Fruit fly (Drosophila melanogaster) whole organism, embryonic: ENCODE measurements around the gene Cdc5.

ENCODE experiments used
- Atf-2 ChIP-seq: fragments of 200-800 bp; sonication (Bioruptor generic); optimal IDR thresholded peaks from 2 replicates; lab custom pipeline; 2016; ENCODE audit warnings: missing biosample characterization, missing genetic modification characterization
- Awh ChIP-seq: fragments of 200-800 bp; sonication (Bioruptor generic); IDR thresholded peaks from 2 replicates; pipeline ENCODE4, ENCODE4 v1.3.6; 2022; ENCODE audit warnings: missing biosample characterization, missing genetic modification characterization
- Bdp1 ChIP-seq: fragments of 200-800 bp; sonication (Bioruptor generic); optimal IDR thresholded peaks from 3 replicates; lab custom pipeline; 2016; ENCODE audit warnings: missing biosample characterization, missing genetic modification characterization
- CG10267 ChIP-seq: fragments of 200-800 bp; sonication (Bioruptor generic); optimal IDR thresholded peaks from 2 replicates; lab custom pipeline; 2018; ENCODE audit warnings: missing biosample characterization, mild to moderate bottlenecking, missing genetic modification characterization, moderate library complexity
- CG10654 ChIP-seq: fragments of 200-800 bp; sonication (Bioruptor generic); optimal IDR thresholded peaks from 2 replicates; lab custom pipeline; 2016; ENCODE audit warnings: missing biosample characterization, missing genetic modification characterization
- CG11093 ChIP-seq: fragments of 200-800 bp; sonication (Bioruptor generic); IDR thresholded peaks from 3 replicates; pipeline ENCODE4 v1.3.6; 2022; ENCODE audit warnings: missing biosample characterization, missing genetic modification characterization
- CG11504 ChIP-seq: fragments of 200-800 bp; sonication (Bioruptor generic); optimal IDR thresholded peaks from 3 replicates; lab custom pipeline; 2019; ENCODE audit warnings: missing biosample characterization, mild to moderate bottlenecking, missing genetic modification characterization, moderate library complexity
- CG12104 ChIP-seq: fragments of 200-800 bp; sonication (Bioruptor generic); optimal IDR thresholded peaks from 3 replicates; lab custom pipeline; 2016; ENCODE audit warnings: missing biosample characterization, missing genetic modification characterization
- CG1529 ChIP-seq: fragments of 200-800 bp; sonication (Bioruptor generic); optimal IDR thresholded peaks from 3 replicates; lab custom pipeline; 2018; ENCODE audit warnings: missing biosample characterization, missing genetic modification characterization
- CG1603 ChIP-seq: fragments of 200-800 bp; sonication (Bioruptor generic); optimal IDR thresholded peaks from 2 replicates; lab custom pipeline; 2019; ENCODE audit warnings: missing biosample characterization, mild to moderate bottlenecking, missing genetic modification characterization, moderate library complexity
- CG17829 ChIP-seq: fragments of 200-800 bp; optimal IDR thresholded peaks from 2 replicates; lab custom pipeline; 2019; ENCODE audit warnings: missing biosample characterization, mild to moderate bottlenecking, missing genetic modification characterization, moderate library complexity
- CG18599 ChIP-seq: fragments of 200-800 bp; sonication (Bioruptor generic); optimal IDR thresholded peaks from 3 replicates; lab custom pipeline; 2017; ENCODE audit warnings: missing biosample characterization, missing genetic modification characterization, mild to moderate bottlenecking, moderate library complexity, missing genetic modification reagents
- CG33213 ChIP-seq: fragments of 200-800 bp; sonication (Bioruptor generic); optimal IDR thresholded peaks from 3 replicates; lab custom pipeline; 2016; ENCODE audit warnings: missing biosample characterization, missing genetic modification characterization
- CG34224 ChIP-seq: fragments of 200-800 bp; sonication (Bioruptor generic); IDR thresholded peaks from 3 replicates; pipeline ENCODE4 v1.3.6; 2022; ENCODE audit warnings: missing biosample characterization, missing genetic modification characterization; ENCODE audit not compliant: partially characterized antibody
- CG3838 ChIP-seq: fragments of 200-800 bp; sonication (Bioruptor generic); optimal IDR thresholded peaks from 3 replicates; lab custom pipeline; 2016; ENCODE audit warnings: missing biosample characterization, missing genetic modification characterization
- CG4328 ChIP-seq: fragments of 200-800 bp; sonication (Bioruptor generic); optimal IDR thresholded peaks from 3 replicates; lab custom pipeline; 2017; ENCODE audit warnings: missing biosample characterization, missing genetic modification reagents, missing genetic modification characterization
- CG4617 ChIP-seq: fragments of 200-800 bp; sonication (Bioruptor generic); optimal IDR thresholded peaks from 3 replicates; lab custom pipeline; 2016; ENCODE audit warnings: missing biosample characterization, missing genetic modification characterization, borderline replicate concordance
- CG4707 ChIP-seq: fragments of 200-800 bp; sonication (Bioruptor generic); optimal IDR thresholded peaks from 2 replicates; lab custom pipeline; 2018; ENCODE audit warnings: missing biosample characterization, mild to moderate bottlenecking, missing genetic modification characterization, moderate library complexity
- CG5180 ChIP-seq: fragments of 200-800 bp; sonication (Bioruptor generic); optimal IDR thresholded peaks from 3 replicates; lab custom pipeline; 2017; ENCODE audit warnings: missing biosample characterization, missing genetic modification characterization, mild to moderate bottlenecking, moderate library complexity, missing genetic modification reagents
- CG7372 ChIP-seq: fragments of 200-800 bp; sonication (Bioruptor generic); IDR thresholded peaks from 2 replicates; pipeline ENCODE4 v1.3.6; 2022; ENCODE audit warnings: missing biosample characterization, missing genetic modification characterization
- CG8281 ChIP-seq: fragments of 200-800 bp; sonication (Bioruptor generic); optimal IDR thresholded peaks from 2 replicates; lab custom pipeline; 2018; ENCODE audit warnings: missing biosample characterization, mild to moderate bottlenecking, missing genetic modification characterization, moderate library complexity
- CG9437 ChIP-seq: fragments of 200-800 bp; sonication (Bioruptor generic); optimal IDR thresholded peaks from 2 replicates; lab custom pipeline; 2018; ENCODE audit warnings: missing biosample characterization, mild to moderate bottlenecking, missing genetic modification characterization
- Camta ChIP-seq: fragments of 200-800 bp; sonication (Bioruptor generic); optimal IDR thresholded peaks from 2 replicates; lab custom pipeline; 2016; ENCODE audit warnings: missing biosample characterization, missing genetic modification characterization
- Elba2 ChIP-seq: fragments of 200-800 bp; sonication (Bioruptor generic); optimal IDR thresholded peaks from 3 replicates; lab custom pipeline; 2016; ENCODE audit warnings: missing biosample characterization, missing genetic modification characterization
- Fer1 ChIP-seq: fragments of 200-800 bp; sonication (Bioruptor generic); optimal IDR thresholded peaks from 2 replicates; lab custom pipeline; 2017; ENCODE audit warnings: missing biosample characterization, mild to moderate bottlenecking, missing genetic modification characterization
- HHEX ChIP-seq: fragments of 200-800 bp; sonication (Bioruptor generic); optimal IDR thresholded peaks from 3 replicates; lab custom pipeline; 2017; ENCODE audit warnings: missing biosample characterization, mild to moderate bottlenecking, missing genetic modification characterization, missing genetic modification reagents
- Hr39 ChIP-seq: fragments of >200 bp; optimal IDR thresholded peaks from 2 replicates; lab custom pipeline; 2017
- Hr78 ChIP-seq, 2 experiments: fragments of 200-800 bp in 1 of 2; fragments of >200 bp in 1 of 2; sonication (Bioruptor generic) in 1 of 2; optimal IDR thresholded peaks; 2 replicates each; lab custom pipeline; 2017 to 2019; ENCODE audit warnings: missing biosample characterization in 2 of 2, missing genetic modification characterization in 2 of 2, mild to moderate bottlenecking in 1 of 2, moderate library complexity in 1 of 2
- Max ChIP-seq: fragments of 200-800 bp; sonication (Bioruptor generic); optimal IDR thresholded peaks from 2 replicates; lab custom pipeline; 2016; ENCODE audit warnings: missing biosample characterization, mild to moderate bottlenecking, missing genetic modification characterization
- Pdp1 ChIP-seq, 2 experiments: fragments of 200-800 bp; sonication (Bioruptor generic); optimal IDR thresholded peaks; 3 replicates each; lab custom pipeline; 2016; ENCODE audit warnings: missing biosample characterization in 2 of 2, missing genetic modification characterization in 2 of 2, mild to moderate bottlenecking in 1 of 2, moderate library complexity in 1 of 2
- Poxn ChIP-seq: fragments of 200-800 bp; sonication (Bioruptor generic); IDR thresholded peaks from 2 replicates; pipeline ENCODE4 v1.3.6; 2022; ENCODE audit warnings: missing biosample characterization, missing genetic modification characterization
- Rfx ChIP-seq: fragments of 200-800 bp; sonication (Bioruptor generic); IDR thresholded peaks from 2 replicates; pipeline ENCODE4 v1.3.6; 2022; ENCODE audit warnings: missing biosample characterization, missing genetic modification characterization
- bab2 ChIP-seq: fragments of 200-800 bp; sonication (Bioruptor generic); optimal IDR thresholded peaks from 2 replicates; lab custom pipeline; 2016; ENCODE audit warnings: missing biosample characterization, missing genetic modification characterization
- corto ChIP-seq: fragments of 200-800 bp; sonication (Bioruptor generic); optimal IDR thresholded peaks from 2 replicates; lab custom pipeline; 2016; ENCODE audit warnings: missing biosample characterization, mild to moderate bottlenecking, missing genetic modification characterization, moderate library complexity
- dimm ChIP-seq: fragments of 200-800 bp; sonication (Bioruptor generic); IDR thresholded peaks from 2 replicates; pipeline ENCODE4 v1.3.6; 2022; ENCODE audit warnings: missing biosample characterization, missing genetic modification characterization
- gcm ChIP-seq: fragments of 200-800 bp; sonication (Bioruptor generic); optimal IDR thresholded peaks from 2 replicates; lab custom pipeline; 2019; ENCODE audit warnings: missing biosample characterization, mild to moderate bottlenecking, missing genetic modification characterization, moderate library complexity
- gsb-n ChIP-seq: fragments of 200-800 bp; sonication (Bioruptor generic); optimal IDR thresholded peaks from 3 replicates; lab custom pipeline; 2018; ENCODE audit warnings: missing biosample characterization, mild to moderate bottlenecking, missing genetic modification characterization
- ham ChIP-seq: fragments of 200-800 bp; sonication (Bioruptor generic); IDR thresholded peaks from 2 replicates; pipeline ENCODE4 v1.3.6; 2022; ENCODE audit warnings: missing biosample characterization, missing genetic modification characterization
- kay ChIP-seq: fragments of 200-800 bp; sonication (Bioruptor generic); optimal IDR thresholded peaks from 2 replicates; lab custom pipeline; 2016; ENCODE audit warnings: missing biosample characterization, missing genetic modification characterization
- klu ChIP-seq: fragments of 200-800 bp; sonication (Bioruptor generic); IDR thresholded peaks from 2 replicates; pipeline ENCODE4 v1.3.6; 2022; ENCODE audit warnings: missing biosample characterization, missing genetic modification characterization
- kni ChIP-seq: fragments of 200-800 bp; sonication (Bioruptor generic); optimal IDR thresholded peaks from 3 replicates; lab custom pipeline; 2017; ENCODE audit warnings: mild to moderate bottlenecking, missing biosample characterization, missing genetic modification reagents, missing genetic modification characterization
- mam ChIP-seq: fragments of 200-800 bp; sonication (Bioruptor generic); optimal IDR thresholded peaks from 3 replicates; lab custom pipeline; 2016; ENCODE audit warnings: missing biosample characterization, missing genetic modification characterization
- org-1 ChIP-seq: fragments of 200-800 bp; sonication (Bioruptor generic); optimal IDR thresholded peaks from 2 replicates; lab custom pipeline; 2017; ENCODE audit warnings: missing biosample characterization, missing genetic modification characterization
- repo ChIP-seq: fragments of 200-800 bp; sonication (Bioruptor generic); optimal IDR thresholded peaks from 2 replicates; lab custom pipeline; 2016; ENCODE audit warnings: missing biosample characterization, missing genetic modification characterization
- run ChIP-seq: fragments of 200-800 bp; sonication (Bioruptor generic); optimal IDR thresholded peaks from 3 replicates; lab custom pipeline; 2018; ENCODE audit warnings: missing biosample characterization, mild to moderate bottlenecking, missing genetic modification characterization
- sens ChIP-seq: fragments of 200-800 bp; sonication (Bioruptor generic); peaks from one replicate; lab custom pipeline; 2016; ENCODE audit warnings: missing biosample characterization, missing genetic modification characterization
- shn ChIP-seq: fragments of 200-800 bp; sonication (Bioruptor generic); optimal IDR thresholded peaks from 3 replicates; lab custom pipeline; 2016; ENCODE audit warnings: missing biosample characterization, missing genetic modification characterization
- sna ChIP-seq: fragments of 200-800 bp; sonication (Bioruptor generic); IDR thresholded peaks from 2 replicates; pipeline ENCODE4 v1.3.6; 2022; ENCODE audit warnings: missing biosample characterization, missing genetic modification characterization; ENCODE audit not compliant: partially characterized antibody
- tap ChIP-seq: fragments of 200-800 bp; optimal IDR thresholded peaks from 3 replicates; lab custom pipeline; 2019; ENCODE audit warnings: missing biosample characterization, mild to moderate bottlenecking, missing genetic modification characterization, moderate library complexity
- tgo ChIP-seq: fragments of 200-800 bp; sonication (Bioruptor generic); IDR thresholded peaks from 3 replicates; pipeline ENCODE4 v1.3.6; 2022; ENCODE audit warnings: missing biosample characterization, missing genetic modification characterization
- zen2 ChIP-seq: fragments of 200-800 bp; sonication (Bioruptor generic); IDR thresholded peaks from 3 replicates; pipeline ENCODE4 v1.3.6; 2022; ENCODE audit warnings: missing biosample characterization, missing genetic modification characterization; ENCODE audit not compliant: partially characterized antibody
- zfh1 ChIP-seq: fragments of 200-800 bp; sonication (Bioruptor generic); IDR thresholded peaks from 3 replicates; pipeline ENCODE4 v1.3.6; 2022; ENCODE audit warnings: missing biosample characterization, missing genetic modification characterization

Gene Cdc5

dm6 chr3L:378072-378423 lies 16.9 kb upstream of the Cdc5 start (continued):
- TF ChIP-seq CG5180 (GFP tag; lab: Kevin White, UChicago) (no peak), Camta (GFP tag; lab: Kevin White, UChicago) (no peak), CG8281 (tag; lab: Kevin White, UChicago) (no peak), tap (no peak), repo (no peak), corto (GFP tag; lab: Kevin White, UChicago) (no peak), Hr78 (GFP tag; optimal IDR thresholded peaks at IDR 0.05; lab: Kevin White, UChicago) (no peak), Atf-2 (GFP tag; lab: Kevin White, UChicago) (no peak), ham (no peak), CG33213 (no peak), CG11504 (tag; lab: Kevin White, UChicago) (no peak), CG10654 (GFP tag; lab: Kevin White, UChicago) (no peak), shn (GFP tag; lab: Kevin White, UChicago) (no peak), dimm (GFP tag; lab: Robert Waterston, UW) (no peak), org-1 (GFP tag; lab: Kevin White, UChicago) (no peak), kay (GFP tag; lab: Kevin White, UChicago) (no peak), CG4707 (GFP tag; lab: Kevin White, UChicago) (no peak), Fer1 (GFP tag; lab: Kevin White, UChicago) (no peak), CG3838 (GFP tag; lab: Kevin White, UChicago) (no peak), Bdp1 (GFP tag; lab: Kevin White, UChicago) (no peak), Rfx (no peak), gcm (GFP tag; lab: Kevin White, UChicago) (no peak), bab2 (GFP tag; lab: Kevin White, UChicago) (no peak), zen2 (GFP tag; lab: Robert Waterston, UW) (0 out of 3 replicates have a peak, but pooled peaks have one; percentile 4), CG1529 (GFP tag; lab: Kevin White, UChicago) (no peak), Poxn (GFP tag; lab: Robert Waterston, UW) (no peak), CG10267 (tag; lab: Kevin White, UChicago) (no peak), CG34224 (GFP tag; lab: Robert Waterston, UW) (0 out of 3 replicates have a peak, but pooled peaks have one; percentile 39), CG1603 (tag; lab: Kevin White, UChicago) (no peak), kni (GFP tag; lab: Kevin White, UChicago) (peak; percentile 82), zfh1 (GFP tag; lab: Robert Waterston, UW) (no peak), CG18599 (GFP tag; lab: Kevin White, UChicago) (no peak), Pdp1 (GFP tag; optimal IDR thresholded peaks at IDR 0.05; lab: Kevin White, UChicago) (no peak), CG17829 (tag; lab: Kevin White, UChicago) (no peak), Awh (GFP tag; lab: Robert Waterston, UW) (no peak), CG12104 (no peak), Elba2 (GFP tag; lab: Kevin White, UChicago) (peak; percentile 28), CG7372 (no peak), CG4617 (GFP tag; lab: Kevin White, UChicago) (no peak), mam (GFP tag; lab: Kevin White, UChicago) (no peak), klu (GFP tag; lab: Robert Waterston, UW) (no peak), sens (GFP tag; lab: Kevin White, UChicago) (peak; percentile 64), CG9437 (GFP tag; lab: Kevin White, UChicago) (no peak), run (tag; lab: Kevin White, UChicago) (no peak), CG11093 (GFP tag; lab: Robert Waterston, UW) (no peak), HHEX (no peak), Hr39 (lab: Kevin White, UChicago) (no peak), CG4328 (no peak), tgo (no peak; the same call in 2 of the 3 replicates), gsb-n (tag; lab: Kevin White, UChicago) (no peak), sna (GFP tag; lab: Robert Waterston, UW) (0 out of 2 replicates have a peak, but pooled peaks have one; percentile 29), Max (no peak)
